Fruit fly (Drosophila melanogaster): ENCODE measurements around the gene CG14204.
A peak's percentile ranks its signal among the peaks of the same experiment; 100 is the strongest.

Gene CG14204

DNA sequence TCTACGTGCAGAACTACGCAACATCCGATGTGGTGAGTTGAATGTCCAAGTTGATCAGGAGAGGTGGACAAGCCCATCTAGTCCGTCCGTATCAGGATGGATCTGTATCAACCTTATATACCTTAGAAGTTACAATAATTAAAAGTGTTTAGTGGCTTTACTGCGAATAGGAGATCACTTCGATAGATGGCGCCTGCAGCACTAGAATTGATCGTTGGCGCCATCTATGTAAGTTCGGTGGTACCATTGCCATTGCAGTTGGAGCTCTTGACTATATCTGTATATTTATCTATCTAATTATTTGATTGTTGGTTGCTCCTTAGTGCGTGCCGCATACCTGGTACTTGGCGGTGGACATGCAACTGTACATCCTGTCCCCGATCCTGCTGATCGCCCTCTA, 1.7 kb downstream of the CG14204 start:
- TF ChIP-seq CTCF (optimal IDR thresholded peaks at IDR 0.05) (peak; percentile 81 to 83), CG8478 (optimal IDR thresholded peaks at IDR 0.05) (no peak)

DNA sequence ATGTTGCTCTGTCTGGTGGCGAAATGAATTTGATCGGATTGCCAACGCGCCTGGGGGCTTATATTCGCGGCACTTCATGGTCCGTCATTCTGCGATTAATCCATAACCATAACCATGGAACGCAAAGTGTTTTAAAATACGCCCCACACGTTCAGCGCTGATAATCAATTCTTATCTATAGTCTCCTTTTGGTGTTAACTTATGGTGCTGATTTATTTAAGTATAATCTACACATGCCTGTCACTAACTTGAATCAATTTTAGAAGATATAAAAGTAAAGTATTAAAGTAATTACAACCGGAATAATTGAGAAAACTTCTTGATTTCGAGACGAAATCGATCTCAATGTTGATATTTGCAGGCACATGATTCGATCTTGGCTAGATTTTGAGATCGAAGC, 6.7 kb downstream of the CG14204 start, which contains the start of gene CG14219:
TSS of gene CG14219 (minus strand) at position 101 of the 400 bp plus-strand sequence.
- TF ChIP-seq CTCF (optimal IDR thresholded peaks at IDR 0.05) (no peak), CG8478 (optimal IDR thresholded peaks at IDR 0.05) (no peak)

- TF ChIP-seq CTCF (optimal IDR thresholded peaks at IDR 0.05) (no peak), CG8478 (optimal IDR thresholded peaks at IDR 0.05) (no peak)
Measured at dm6 chrX:19590579-19590978, 7.2 kb downstream of the CG14204 start.

DNA sequence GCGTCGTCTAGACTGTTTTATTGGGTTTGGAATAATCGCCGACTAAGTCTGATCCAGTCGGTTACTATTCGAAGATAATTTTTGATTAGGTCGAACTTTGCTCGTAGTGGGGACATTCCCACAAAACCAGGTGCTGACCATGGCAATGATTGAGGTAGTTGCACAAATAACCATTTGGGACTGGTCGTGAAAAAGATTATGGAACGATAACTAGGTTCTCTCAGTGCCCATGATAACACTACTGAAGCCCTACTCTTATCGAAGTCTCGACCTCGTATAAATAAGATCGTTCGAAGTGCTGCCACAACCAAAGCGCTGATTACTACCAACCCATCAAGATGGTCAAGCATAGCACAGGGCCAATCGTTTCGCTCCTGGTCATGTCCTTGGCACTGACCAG, 8.9 kb downstream of the CG14204 start, which contains the start of gene CG14205:
TSS of gene CG14205 (plus strand) at position 301 of the 400 bp plus-strand sequence.
- TF ChIP-seq CG8478 (optimal IDR thresholded peaks at IDR 0.05) (no peak), CTCF (optimal IDR thresholded peaks at IDR 0.05) (no peak)

dm6 chrX:19595862-19596261, 12.4 kb downstream of the CG14204 start:
- no peak for TF ChIP-seq CG8478 (optimal IDR thresholded peaks at IDR 0.05)
- no peak for TF ChIP-seq CTCF (optimal IDR thresholded peaks at IDR 0.05)

dm6 chrX:19597684-19598363, 14.4 kb downstream of the CG14204 start, which contains the start of gene RpS10b:
TSS of gene RpS10b (plus strand) at chrX:19598031.
- TF ChIP-seq CG8478 (optimal IDR thresholded peaks at IDR 0.05): no peak
- TF ChIP-seq CTCF (optimal IDR thresholded peaks at IDR 0.05): no peak

DNA sequence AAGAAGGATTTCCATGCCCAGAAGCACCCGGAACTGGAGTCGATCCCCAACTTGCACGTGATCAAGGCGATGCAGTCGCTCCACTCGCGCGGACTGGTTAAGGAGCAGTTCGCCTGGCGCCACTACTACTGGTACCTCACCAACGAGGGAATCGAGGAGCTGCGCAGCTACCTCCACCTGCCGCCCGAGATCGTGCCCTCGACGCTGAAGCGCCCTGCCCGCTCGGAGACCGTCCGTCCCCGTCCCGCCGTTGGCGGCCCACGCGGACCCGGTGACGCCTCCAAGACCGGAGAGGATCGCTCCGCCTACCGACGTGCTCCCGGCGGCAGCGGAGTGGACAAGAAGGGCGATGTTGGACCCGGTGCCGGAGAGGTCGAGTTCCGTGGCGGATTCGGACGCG, 15.1 kb downstream of the CG14204 start:
- TF ChIP-seq CTCF (optimal IDR thresholded peaks at IDR 0.05) (no peak), CG8478 (optimal IDR thresholded peaks at IDR 0.05) (no peak)

DNA sequence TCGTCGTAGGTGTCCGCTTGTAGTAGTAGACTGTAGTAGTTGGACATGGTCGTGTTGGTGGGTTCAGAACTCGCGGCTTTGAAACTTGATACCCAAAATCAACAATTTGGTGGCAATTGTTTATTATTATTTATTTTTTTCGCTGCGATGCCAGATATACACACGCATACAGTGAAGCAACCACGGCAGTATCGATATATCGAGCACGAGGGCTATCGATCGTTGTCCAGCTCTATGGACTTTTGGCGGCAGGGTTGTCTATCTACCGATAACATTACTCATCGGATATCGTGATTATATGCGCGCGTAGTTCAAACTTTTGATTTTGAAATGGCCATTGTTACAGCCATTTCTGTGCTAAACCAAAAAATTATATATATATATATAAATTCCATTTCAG, 18.2 kb downstream of the CG14204 start, which contains the start of gene CG14220:
TSS of gene CG14220 (minus strand) at position 208 of the 400 bp plus-strand sequence.
- TF ChIP-seq CTCF (optimal IDR thresholded peaks at IDR 0.05): no peak
- no peak for TF ChIP-seq CG8478 (optimal IDR thresholded peaks at IDR 0.05)

- no peak for TF ChIP-seq CG8478 (optimal IDR thresholded peaks at IDR 0.05)
- TF ChIP-seq CTCF (optimal IDR thresholded peaks at IDR 0.05): no peak
Measured at dm6 chrX:19602483-19602882, 19.1 kb downstream of the CG14204 start.

dm6 chrX:19603953-19604352, 20.5 kb downstream of the CG14204 start:
- no peak for TF ChIP-seq CG8478 (optimal IDR thresholded peaks at IDR 0.05)

- TF ChIP-seq CG8478 (optimal IDR thresholded peaks at IDR 0.05): no peak
- TF ChIP-seq CTCF (optimal IDR thresholded peaks at IDR 0.05): no peak
Measured at dm6 chrX:19604997-19605396, 21.6 kb downstream of the CG14204 start, which contains the start of gene CG14207. TSS of gene CG14207 (plus strand) at chrX:19605199.

DNA sequence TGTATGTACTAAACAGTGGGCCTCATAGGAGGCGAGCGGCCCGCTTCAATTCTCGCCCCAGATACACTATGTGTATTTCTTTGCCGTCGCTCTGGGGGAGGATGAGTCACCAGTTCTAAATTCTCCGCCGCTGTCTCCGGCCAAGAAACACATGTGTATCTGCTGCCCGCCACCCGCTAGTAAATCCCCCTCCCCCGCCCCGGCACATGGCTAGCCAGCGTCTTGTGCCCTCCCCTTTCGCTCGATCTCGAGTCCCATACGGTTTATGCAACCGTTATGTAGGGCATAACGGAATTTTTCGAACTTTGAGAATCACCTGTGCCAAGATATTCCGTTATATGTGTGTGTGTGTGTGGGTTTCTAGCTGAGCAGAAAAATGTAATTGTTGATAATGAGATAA, 22.5 kb downstream of the CG14204 start:
- no peak for TF ChIP-seq CG8478 (optimal IDR thresholded peaks at IDR 0.05)
- TF ChIP-seq CTCF (optimal IDR thresholded peaks at IDR 0.05): no peak

dm6 chrX:19606558-19606957, 23.1 kb downstream of the CG14204 start:
- TF ChIP-seq CTCF (optimal IDR thresholded peaks at IDR 0.05) (no peak), CG8478 (optimal IDR thresholded peaks at IDR 0.05) (no peak)

DNA sequence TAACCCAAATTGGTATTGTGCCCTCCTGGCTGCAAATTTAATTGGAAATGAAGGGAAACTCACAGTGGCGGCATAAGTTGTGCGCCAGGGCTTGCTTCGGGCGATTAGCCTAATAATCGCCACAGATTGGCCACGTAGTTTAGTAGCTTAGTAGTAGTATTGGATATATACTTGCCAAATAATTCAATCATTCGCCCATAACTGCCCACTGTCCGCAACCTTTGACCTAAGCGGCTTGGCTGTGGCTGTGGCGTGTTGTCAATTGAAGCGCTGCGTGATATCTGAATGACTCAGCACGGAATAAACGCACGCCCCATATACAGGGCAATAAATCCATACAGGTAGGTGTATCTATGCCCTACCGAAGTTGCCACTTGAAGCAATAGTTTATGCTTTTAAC, 23.6 kb downstream of the CG14204 start:
- TF ChIP-seq CG8478 (optimal IDR thresholded peaks at IDR 0.05): no peak
- TF ChIP-seq CTCF (optimal IDR thresholded peaks at IDR 0.05): no peak

DNA sequence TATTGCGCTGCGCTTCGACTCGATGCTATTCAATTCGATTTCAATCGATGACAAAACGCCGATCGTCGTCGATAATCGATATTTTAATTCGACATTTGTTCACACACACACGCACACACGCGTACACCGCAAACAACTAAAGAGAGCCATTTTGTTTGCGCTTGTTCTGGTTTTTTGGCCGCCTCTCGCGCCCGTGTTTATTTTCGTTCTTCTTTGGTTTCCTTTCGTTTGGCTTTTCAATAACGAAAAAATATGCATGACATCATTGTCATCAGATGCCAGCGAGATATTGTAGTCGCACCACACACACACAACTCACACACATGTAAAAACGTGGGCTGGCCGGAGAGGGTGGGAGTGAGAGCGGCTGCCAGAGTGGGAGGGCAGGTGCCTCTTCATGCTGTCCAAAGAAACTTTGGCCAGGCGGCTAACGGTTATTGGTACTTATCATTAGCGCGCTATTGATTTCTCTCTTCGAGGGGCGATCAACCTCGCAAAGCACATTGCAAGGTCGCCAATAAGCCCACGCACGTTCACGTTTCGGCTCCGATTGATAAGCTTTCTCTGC, 24.7 kb downstream of the CG14204 start:
- no peak for TF ChIP-seq CG8478 (optimal IDR thresholded peaks at IDR 0.05)
- TF ChIP-seq CTCF (optimal IDR thresholded peaks at IDR 0.05): no peak

dm6 chrX:19611226-19611625, 27.8 kb downstream of the CG14204 start, which contains the start of the genes Shawn and Tyler:
TSS of gene Shawn (plus strand) at chrX:19611526.
TSS of gene Tyler (plus strand) at chrX:19611526.
- TF ChIP-seq CTCF (optimal IDR thresholded peaks at IDR 0.05) (no peak), CG8478 (optimal IDR thresholded peaks at IDR 0.05) (no peak)
